Worm (Caenorhabditis elegans) whole organism, young adult: ENCODE results near the gene C36E6.8.

Source experiments
- B0019.2 ChIP-seq: fragments of 200-800 bp; sonication (Bioruptor generic); conservative IDR thresholded peaks from 2 replicates; pipeline ENCODE4 v1.3.6; 2022; ENCODE audit warnings: missing genetic modification reagents, missing genetic modification characterization, missing compliant biosample characterization
- B0035.1 ChIP-seq: sonication (generic microtip); optimal IDR thresholded peaks from 2 replicates; lab custom pipeline; 2016; ENCODE audit warnings: missing genetic modification characterization, mild to moderate bottlenecking, missing compliant biosample characterization, missing genotype, missing genetic modification reagents
- D2030.7 ChIP-seq: fragments of 200-800 bp; sonication (Bioruptor generic); IDR thresholded peaks from 2 replicates; pipeline ENCODE4 v1.3.6; 2022; ENCODE audit warnings: missing genetic modification reagents, missing genetic modification characterization, missing compliant biosample characterization
- F10E7.11 ChIP-seq: sonication (generic microtip); optimal IDR thresholded peaks from 2 replicates; lab custom pipeline; 2017; ENCODE audit warnings: mild to moderate bottlenecking, missing genetic modification characterization, moderate library complexity, missing compliant biosample characterization
- F23B12.7 ChIP-seq: sonication (generic microtip); optimal IDR thresholded peaks from 2 replicates; lab custom pipeline; 2017; ENCODE audit warnings: missing genetic modification characterization, mild to moderate bottlenecking, missing compliant biosample characterization, antibody characterized with exemption, moderate library complexity; ENCODE audit not compliant: insufficient read depth
- F33H1.4 ChIP-seq: fragments of 200-800 bp; sonication (Bioruptor generic); IDR thresholded peaks from 2 replicates; pipeline ENCODE4 v1.3.6; 2022; ENCODE audit warnings: missing genetic modification reagents, missing genetic modification characterization, missing compliant biosample characterization
- F39B2.1 ChIP-seq: fragments of 200-800 bp; sonication (Bioruptor generic); IDR thresholded peaks from 2 replicates; pipeline ENCODE4 v1.3.6; 2022; ENCODE audit warnings: missing genetic modification reagents, missing genetic modification characterization, missing compliant biosample characterization
- F55B11.4 ChIP-seq: sonication (generic microtip); optimal IDR thresholded peaks from 2 replicates; lab custom pipeline; 2016; ENCODE audit warnings: missing compliant biosample characterization, missing genetic modification characterization, borderline replicate concordance; ENCODE audit not compliant: insufficient read depth
- F57A8.1 ChIP-seq: fragments of 200-800 bp; sonication (Bioruptor generic); optimal IDR thresholded peaks from 2 replicates; lab custom pipeline; 2018; ENCODE audit warnings: mild to moderate bottlenecking, missing genetic modification characterization, moderate library complexity, missing compliant biosample characterization
- F57C9.4 ChIP-seq: sonication (generic microtip); optimal IDR thresholded peaks from 2 replicates; lab custom pipeline; 2017; ENCODE audit warnings: mild to moderate bottlenecking, missing genetic modification characterization, missing compliant biosample characterization
- K11D2.4 ChIP-seq: fragments of 200-800 bp; sonication (Bioruptor generic); IDR thresholded peaks from 2 replicates; pipeline ENCODE4 v1.3.6; 2022; ENCODE audit warnings: missing genetic modification reagents, missing genetic modification characterization, missing compliant biosample characterization
- T26A5.8 ChIP-seq: sonication (generic microtip); optimal IDR thresholded peaks from 2 replicates; lab custom pipeline; 2016; ENCODE audit warnings: missing genetic modification characterization, missing compliant biosample characterization
- Y53F4B.3 ChIP-seq: fragments of 200-800 bp; sonication (Bioruptor generic); IDR thresholded peaks from 2 replicates; pipeline ENCODE4 v1.3.6; 2022; ENCODE audit warnings: missing genetic modification reagents, missing genetic modification characterization, missing compliant biosample characterization
- aptf-2 ChIP-seq: fragments of 200-800 bp; sonication (Bioruptor generic); conservative IDR thresholded peaks from 2 replicates; pipeline ENCODE4 v1.3.6; 2022; ENCODE audit warnings: missing genetic modification reagents, missing genetic modification characterization, missing compliant biosample characterization
- bed-1 ChIP-seq: fragments of 200-800 bp; sonication (Bioruptor generic); IDR thresholded peaks from 2 replicates; pipeline ENCODE4 v1.3.6; 2022; ENCODE audit warnings: missing genetic modification reagents, missing genetic modification characterization, missing compliant biosample characterization
- bed-2 ChIP-seq: fragments of 200-800 bp; sonication (Bioruptor generic); IDR thresholded peaks from 2 replicates; pipeline ENCODE4 v1.3.6; 2022; ENCODE audit warnings: missing genetic modification reagents, missing genetic modification characterization, missing compliant biosample characterization
- ceh-79 ChIP-seq: sonication (generic microtip); optimal IDR thresholded peaks from 2 replicates; lab custom pipeline; 2017; ENCODE audit warnings: mild to moderate bottlenecking, missing genetic modification characterization, missing compliant biosample characterization
- chd-7 ChIP-seq: sonication (generic microtip); optimal IDR thresholded peaks from 2 replicates; lab custom pipeline; 2016; ENCODE audit warnings: mild to moderate bottlenecking, missing genetic modification characterization, moderate library complexity, missing compliant biosample characterization
- die-1 ChIP-seq: sonication (generic microtip); optimal IDR thresholded peaks from 2 replicates; lab custom pipeline; 2016; ENCODE audit warnings: missing genotype, mild to moderate bottlenecking, missing genetic modification characterization, missing compliant biosample characterization
- dpff-1 ChIP-seq: sonication (generic microtip); optimal IDR thresholded peaks from 2 replicates; lab custom pipeline; 2017; ENCODE audit warnings: mild to moderate bottlenecking, missing genetic modification characterization, missing compliant biosample characterization
- dpl-1 ChIP-seq: fragments of 150-350 bp; optimal IDR thresholded peaks from 2 replicates; lab custom pipeline; 2014; ENCODE audit warnings: missing biosample characterization, missing genetic modification reagents, missing genetic modification characterization
- ets-4 ChIP-seq: fragments of 200-800 bp; sonication (Bioruptor generic); optimal IDR thresholded peaks from 2 replicates; lab custom pipeline; 2018; ENCODE audit warnings: mild to moderate bottlenecking, missing genetic modification characterization, missing compliant biosample characterization
- fkh-3 ChIP-seq: sonication (generic microtip); optimal IDR thresholded peaks from 2 replicates; lab custom pipeline; 2016; ENCODE audit warnings: mild to moderate bottlenecking, missing genetic modification characterization, missing compliant biosample characterization
- gei-17 ChIP-seq: fragments of 200-800 bp; sonication (Bioruptor generic); optimal IDR thresholded peaks from 2 replicates; lab custom pipeline; 2018; ENCODE audit warnings: mild to moderate bottlenecking, missing genetic modification characterization, missing compliant biosample characterization
- him-1 ChIP-seq: sonication (generic microtip); optimal IDR thresholded peaks from 2 replicates; lab custom pipeline; 2016; ENCODE audit warnings: missing genotype, missing genetic modification reagents, missing genetic modification characterization, missing compliant biosample characterization
- hrde-1 ChIP-seq: sonication (generic microtip); optimal IDR thresholded peaks from 2 replicates; lab custom pipeline; 2016; ENCODE audit warnings: missing genetic modification characterization, mild to moderate bottlenecking, missing compliant biosample characterization, moderate library complexity, missing genotype, missing genetic modification reagents, borderline replicate concordance
- let-526 ChIP-seq: fragments of 200-800 bp; sonication (Bioruptor generic); IDR thresholded peaks from 2 replicates; pipeline ENCODE4 v1.3.6; 2022; ENCODE audit warnings: missing genetic modification reagents, missing genetic modification characterization, missing compliant biosample characterization
- lin-35 ChIP-seq, 3 experiments: fragments of 150-350 bp in 2 of 3; sonication (generic microtip) in 1 of 3; optimal IDR thresholded peaks; 2 replicates each; lab custom pipeline; 2014 to 2018; ENCODE audit warnings: missing biosample characterization in 3 of 3, missing genetic modification characterization in 3 of 3, missing genetic modification reagents in 3 of 3
- lin-40 ChIP-seq: sonication (generic microtip); optimal IDR thresholded peaks from 2 replicates; lab custom pipeline; 2016; ENCODE audit warnings: missing genetic modification characterization, mild to moderate bottlenecking, missing compliant biosample characterization, missing genotype, missing genetic modification reagents
- madf-6 ChIP-seq: fragments of 200-800 bp; sonication (Bioruptor generic); IDR thresholded peaks from 2 replicates; pipeline ENCODE4 v1.3.6; 2022; ENCODE audit warnings: missing genetic modification reagents, missing genetic modification characterization, missing compliant biosample characterization
- mes-4 ChIP-seq: sonication (generic microtip); optimal IDR thresholded peaks from 2 replicates; lab custom pipeline; 2016; ENCODE audit warnings: missing genotype, missing genetic modification characterization, missing compliant biosample characterization
- nhr-179 ChIP-seq: sonication (generic microtip); optimal IDR thresholded peaks from 2 replicates; lab custom pipeline; 2016; ENCODE audit warnings: mild to moderate bottlenecking, missing genetic modification characterization, missing compliant biosample characterization
- pbrm-1 ChIP-seq: fragments of 200-800 bp; sonication (Bioruptor generic); IDR thresholded peaks from 2 replicates; pipeline ENCODE4 v1.3.6; 2022; ENCODE audit warnings: missing genetic modification reagents, missing genetic modification characterization, missing compliant biosample characterization
- rpc-1 ChIP-seq, 2 experiments: fragments of 150-350 bp in 1 of 2; sonication (generic microtip) in 1 of 2; optimal IDR thresholded peaks; 2 replicates each; lab custom pipeline; 2014 to 2018; ENCODE audit warnings: missing biosample characterization in 1 of 2, missing genetic modification characterization in 1 of 2, missing genetic modification reagents in 1 of 2, missing genotype in 1 of 2
- snpc-1.1 ChIP-seq: sonication (generic microtip); optimal IDR thresholded peaks from 2 replicates; lab custom pipeline; 2017; ENCODE audit warnings: missing genetic modification characterization, mild to moderate bottlenecking, missing compliant biosample characterization, antibody characterized with exemption, moderate library complexity, missing genotype, missing genetic modification reagents; ENCODE audit not compliant: insufficient read depth
- snpc-1.3 ChIP-seq: sonication (generic microtip); optimal IDR thresholded peaks from 2 replicates; lab custom pipeline; 2017; ENCODE audit warnings: missing genetic modification characterization, mild to moderate bottlenecking, missing compliant biosample characterization, antibody characterized with exemption, moderate library complexity, missing genotype, missing genetic modification reagents; ENCODE audit not compliant: insufficient read depth
- somi-1 ChIP-seq: fragments of 200-800 bp; sonication (Bioruptor generic); optimal IDR thresholded peaks from 2 replicates; lab custom pipeline; 2018; ENCODE audit warnings: mild to moderate bottlenecking, missing genetic modification characterization, missing compliant biosample characterization
- sptf-2 ChIP-seq: fragments of 200-800 bp; sonication (Bioruptor generic); optimal IDR thresholded peaks from 2 replicates; lab custom pipeline; 2018; ENCODE audit warnings: mild to moderate bottlenecking, missing genetic modification characterization, missing compliant biosample characterization
- unc-62 ChIP-seq: fragments of 150-350 bp; optimal IDR thresholded peaks from 2 replicates; lab custom pipeline; 2014; ENCODE audit warnings: missing biosample characterization, missing genetic modification reagents, missing genetic modification characterization
- xnd-1 ChIP-seq: sonication (generic microtip); optimal IDR thresholded peaks from 2 replicates; lab custom pipeline; 2016; ENCODE audit warnings: missing genotype, missing genetic modification reagents, missing genetic modification characterization, missing compliant biosample characterization
- zim-3 ChIP-seq: sonication (generic microtip); optimal IDR thresholded peaks from 2 replicates; lab custom pipeline; 2017; ENCODE audit warnings: mild to moderate bottlenecking, missing genetic modification characterization, moderate library complexity, missing compliant biosample characterization
- ztf-18 ChIP-seq: sonication (generic microtip); optimal IDR thresholded peaks from 2 replicates; lab custom pipeline; 2016; ENCODE audit warnings: missing genotype, mild to moderate bottlenecking, missing genetic modification characterization, missing compliant biosample characterization
- ztf-26 ChIP-seq: sonication (generic microtip); optimal IDR thresholded peaks from 2 replicates; lab custom pipeline; 2017; ENCODE audit warnings: missing genetic modification characterization, missing compliant biosample characterization

C36E6.8 gene

DNA sequence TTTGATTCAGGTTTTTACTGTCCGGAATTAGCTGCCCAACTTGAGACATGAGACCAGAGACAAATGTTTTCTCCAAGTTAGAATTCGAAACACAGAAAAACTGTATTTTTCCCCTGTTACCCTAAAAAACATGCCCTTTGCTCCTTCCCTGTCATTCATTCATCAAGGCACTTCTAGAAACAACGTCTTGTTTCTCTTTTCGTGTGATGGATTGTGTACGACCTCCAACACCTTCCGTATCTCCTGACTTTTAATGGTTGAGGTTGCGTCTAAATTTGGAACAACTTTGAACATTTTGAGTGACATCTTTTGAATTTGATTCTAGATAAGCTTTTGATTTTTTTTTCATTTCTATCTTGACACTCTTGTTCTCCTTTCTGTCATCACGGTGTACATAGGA lies 15.9 kb upstream of the C36E6.8 start:
- TF ChIP-seq him-1 (tag; lab: Kevin White, UChicago), result no peak
- no peak for TF ChIP-seq F55B11.4
- TF ChIP-seq F10E7.11, result no peak
- no peak for TF ChIP-seq zim-3
- TF ChIP-seq bed-2 (GFP tag; lab: Robert Waterston, UW), result no peak
- no peak for TF ChIP-seq F39B2.1 (GFP tag; lab: Robert Waterston, UW)
- no peak for TF ChIP-seq T26A5.8 (tag; lab: Kevin White, UChicago)
- no peak for TF ChIP-seq Y53F4B.3 (GFP tag; lab: Robert Waterston, UW)
- no peak for TF ChIP-seq dpff-1
- TF ChIP-seq let-526, result no peak

DNA sequence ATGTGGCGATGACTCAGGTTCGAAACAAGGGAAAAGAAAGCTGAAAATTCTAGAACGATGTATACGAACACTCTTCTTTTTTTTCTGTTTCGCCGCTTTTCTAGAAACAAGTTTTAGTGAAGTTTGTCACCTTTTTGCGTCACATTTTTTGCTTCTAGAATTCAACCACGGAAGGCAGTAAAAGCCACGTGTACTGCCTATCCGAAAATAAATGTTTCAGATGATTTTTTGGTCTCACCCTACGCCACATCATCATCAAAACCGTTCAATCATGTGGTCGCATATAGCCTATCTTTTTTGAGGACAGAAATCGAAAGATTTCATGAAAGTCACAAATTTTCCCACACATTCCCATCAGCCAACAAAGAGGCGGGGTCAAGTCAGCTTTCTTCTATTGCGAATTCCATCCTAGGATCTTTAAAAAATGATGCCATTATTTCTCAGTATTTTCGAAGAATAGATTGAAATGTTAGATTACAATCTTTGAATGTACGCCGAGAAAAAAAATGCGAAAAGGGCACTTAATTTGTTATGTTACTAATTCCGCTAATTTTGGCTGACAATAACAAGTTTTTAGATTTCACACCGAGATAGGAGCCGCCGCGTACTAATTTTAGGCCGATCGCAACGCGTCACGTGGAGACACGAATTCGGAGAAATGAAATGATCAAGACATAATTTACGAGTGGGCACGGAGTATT lies 14.4 kb upstream of the C36E6.8 start:
- TF ChIP-seq somi-1 (GFP tag; lab: Kevin White, UChicago) (peak; percentile 11), ztf-18 (tag; lab: Kevin White, UChicago) (no peak), K11D2.4 (peak; percentile 75), dpl-1 (no peak), F23B12.7 (tag; lab: Kevin White, UChicago) (no peak), zim-3 (no peak), madf-6 (GFP tag; lab: Robert Waterston, UW) (no peak), B0035.1 (tag; lab: Kevin White, UChicago) (no peak), chd-7 (tag; lab: Kevin White, UChicago) (no peak), unc-62 (GFP tag; lab: Kevin White, UChicago) (no peak), snpc-1.1 (tag; lab: Kevin White, UChicago) (no peak), T26A5.8 (tag; lab: Kevin White, UChicago) (no peak), lin-40 (tag; lab: Kevin White, UChicago) (peak; percentile 2), nhr-179 (tag; lab: Kevin White, UChicago) (no peak), snpc-1.3 (tag; lab: Kevin White, UChicago) (no peak), Y53F4B.3 (GFP tag; lab: Robert Waterston, UW) (no peak), bed-1 (GFP tag; lab: Robert Waterston, UW) (no peak), fkh-3 (tag; lab: Kevin White, UChicago) (no peak), pbrm-1 (GFP tag; lab: Robert Waterston, UW) (no peak), F33H1.4 (no peak), F57C9.4 (tag; lab: Kevin White, UChicago) (no peak), ztf-26 (tag; lab: Kevin White, UChicago) (peak; percentile 4), ceh-79 (tag; lab: Kevin White, UChicago) (no peak)

DNA sequence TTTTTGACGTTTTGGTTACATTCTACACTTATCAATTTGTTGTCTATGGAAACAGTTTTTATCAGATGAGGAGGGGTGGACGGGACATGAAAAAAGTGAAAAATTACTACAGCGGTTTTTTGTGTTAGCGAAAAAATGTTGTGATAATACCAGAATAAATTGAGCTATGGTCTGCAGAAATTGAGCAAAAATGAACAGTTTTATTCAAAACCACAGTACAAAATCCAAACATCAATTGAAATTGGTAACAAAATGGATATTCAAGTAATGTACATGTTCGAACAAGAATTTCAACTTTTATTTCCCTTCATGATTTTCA lies 13.9 kb upstream of the C36E6.8 start:
- TF ChIP-seq rpc-1 (optimal IDR thresholded peaks at IDR 0.05; lab: Kevin White, UChicago), result no peak
- no peak for TF ChIP-seq rpc-1 (tag; optimal IDR thresholded peaks at IDR 0.05; lab: Kevin White, UChicago)
- TF ChIP-seq F23B12.7 (tag; lab: Kevin White, UChicago), result no peak
- TF ChIP-seq F57A8.1 (GFP tag; lab: Kevin White, UChicago), result no peak
- no peak for TF ChIP-seq him-1 (tag; lab: Kevin White, UChicago)
- TF ChIP-seq lin-35 (GFP tag; optimal IDR thresholded peaks at IDR 0.05; lab: Kevin White, UChicago), result no peak
- no peak for TF ChIP-seq F10E7.11
- no peak for TF ChIP-seq xnd-1 (tag; lab: Kevin White, UChicago)
- no peak for TF ChIP-seq ets-4
- no peak for TF ChIP-seq B0019.2 (GFP tag; lab: Robert Waterston, UW)
- no peak for TF ChIP-seq aptf-2 (GFP tag; lab: Robert Waterston, UW)
- TF ChIP-seq mes-4 (tag; lab: Kevin White, UChicago), result no peak
- no peak for TF ChIP-seq die-1 (tag; lab: Kevin White, UChicago)
- no peak for TF ChIP-seq B0035.1 (tag; lab: Kevin White, UChicago)
- TF ChIP-seq dpl-1, result no peak
- TF ChIP-seq hrde-1 (tag; lab: Kevin White, UChicago), result no peak
- no peak for TF ChIP-seq sptf-2 (GFP tag; lab: Kevin White, UChicago)
- no peak for TF ChIP-seq D2030.7 (GFP tag; lab: Robert Waterston, UW)
- no peak for TF ChIP-seq F55B11.4
- TF ChIP-seq gei-17 (GFP tag; lab: Kevin White, UChicago), result no peak
- TF ChIP-seq let-526, result no peak
- TF ChIP-seq, all 124 proteins: peak for 0
